Worm (Caenorhabditis elegans) whole organism, mixed stage, embryonic: ENCODE results near the gene F20E11.17.

Experiments
- M03D4.4 ChIP-seq: sonication (generic microtip); optimal IDR thresholded peaks from 2 replicates; lab custom pipeline; 2017; ENCODE audit warnings: mild to moderate bottlenecking, missing genetic modification characterization, missing compliant biosample characterization
- bed-3 ChIP-seq: fragments of 200-800 bp; sonication (Bioruptor generic); optimal IDR thresholded peaks from 3 replicates; lab custom pipeline; 2018; ENCODE audit warnings: mild to moderate bottlenecking, missing genetic modification characterization, moderate library complexity, missing compliant biosample characterization
- blmp-1 ChIP-seq: fragments of 150-350 bp; optimal IDR thresholded peaks from 2 replicates; lab custom pipeline; 2014; ENCODE audit warnings: missing biosample characterization, missing genetic modification characterization
- ceh-39 ChIP-seq: fragments of 150-350 bp; optimal IDR thresholded peaks from 2 replicates; lab custom pipeline; 2014; ENCODE audit warnings: missing biosample characterization, missing genetic modification characterization
- ceh-83 ChIP-seq: fragments of 200-800 bp; sonication (Bioruptor generic); optimal IDR thresholded peaks from 2 replicates; lab custom pipeline; 2018; ENCODE audit warnings: mild to moderate bottlenecking, missing genetic modification characterization, missing compliant biosample characterization
- ces-1 ChIP-seq: fragments of 150-350 bp; optimal IDR thresholded peaks from 2 replicates; lab custom pipeline; 2014; ENCODE audit warnings: missing biosample characterization, missing genetic modification reagents, missing genetic modification characterization
- cnd-1 ChIP-seq: fragments of 200-800 bp; sonication (Bioruptor generic); optimal IDR thresholded peaks from 2 replicates; lab custom pipeline; 2018; ENCODE audit warnings: mild to moderate bottlenecking, missing genetic modification characterization, missing compliant biosample characterization
- elt-3 ChIP-seq: fragments of 150-350 bp; optimal IDR thresholded peaks from 2 replicates; lab custom pipeline; 2014; ENCODE audit warnings: missing biosample characterization, missing genetic modification characterization
- ham-2 ChIP-seq: fragments of 200-800 bp; sonication (Bioruptor generic); optimal IDR thresholded peaks from 2 replicates; lab custom pipeline; 2018; ENCODE audit warnings: mild to moderate bottlenecking, missing genetic modification characterization, missing compliant biosample characterization
- hlh-1 ChIP-seq: fragments of 150-350 bp; optimal IDR thresholded peaks from 2 replicates; lab custom pipeline; 2014; ENCODE audit warnings: missing biosample characterization, missing genetic modification reagents, missing genetic modification characterization
- lin-13 ChIP-seq: fragments of 150-350 bp; optimal IDR thresholded peaks from 2 replicates; lab custom pipeline; 2014; ENCODE audit warnings: missing biosample characterization, missing genetic modification characterization
- lin-32 ChIP-seq: fragments of 200-800 bp; sonication (Bioruptor generic); optimal IDR thresholded peaks from 2 replicates; lab custom pipeline; 2018; ENCODE audit warnings: mild to moderate bottlenecking, missing genetic modification characterization, missing compliant biosample characterization
- mab-5 ChIP-seq: fragments of 150-350 bp; optimal IDR thresholded peaks from 2 replicates; lab custom pipeline; 2014; ENCODE audit warnings: missing biosample characterization, missing genetic modification characterization
- mep-1 ChIP-seq: fragments of 150-350 bp; optimal IDR thresholded peaks from 2 replicates; lab custom pipeline; 2017; ENCODE audit warnings: missing biosample characterization, missing genetic modification reagents, missing genetic modification characterization, inconsistent platforms
- nhr-12 ChIP-seq: fragments of 150-350 bp; optimal IDR thresholded peaks from 2 replicates; lab custom pipeline; 2014; ENCODE audit warnings: missing biosample characterization, missing genetic modification characterization
- nhr-2 ChIP-seq: fragments of 150-350 bp; optimal IDR thresholded peaks from 2 replicates; lab custom pipeline; 2014; ENCODE audit warnings: missing biosample characterization, missing genetic modification characterization
- nhr-237 ChIP-seq: fragments of 150-350 bp; optimal IDR thresholded peaks from 2 replicates; lab custom pipeline; 2014; ENCODE audit warnings: missing biosample characterization, missing genetic modification characterization
- nhr-28 ChIP-seq: fragments of 150-350 bp; optimal IDR thresholded peaks from 2 replicates; lab custom pipeline; 2014; ENCODE audit warnings: missing biosample characterization, missing genetic modification characterization
- nhr-76 ChIP-seq: sonication (generic microtip); optimal IDR thresholded peaks from 2 replicates; lab custom pipeline; 2017; ENCODE audit warnings: missing biosample characterization, missing genetic modification characterization
- pha-4 ChIP-seq: fragments of 150-350 bp; optimal IDR thresholded peaks from 2 replicates; lab custom pipeline; 2018; ENCODE audit warnings: missing biosample characterization, missing genetic modification reagents, missing genetic modification characterization
- snpc-4 ChIP-seq: fragments of 150-350 bp; optimal IDR thresholded peaks from 2 replicates; lab custom pipeline; 2014; ENCODE audit warnings: missing biosample characterization, missing genetic modification characterization
- sptf-1 ChIP-seq: sonication (generic microtip); optimal IDR thresholded peaks from 2 replicates; lab custom pipeline; 2017; ENCODE audit warnings: mild to moderate bottlenecking, missing genetic modification characterization, moderate library complexity, missing compliant biosample characterization
- unc-120 ChIP-seq: sonication (generic microtip); optimal IDR thresholded peaks from 2 replicates; lab custom pipeline; 2017; ENCODE audit warnings: missing genetic modification characterization, missing compliant biosample characterization; ENCODE audit not compliant: poor library complexity, severe bottlenecking
- unc-39 ChIP-seq: fragments of 150-350 bp; optimal IDR thresholded peaks from 2 replicates; lab custom pipeline; 2014; ENCODE audit warnings: missing biosample characterization, missing genetic modification characterization
- unc-62 ChIP-seq: fragments of 150-350 bp; optimal IDR thresholded peaks from 2 replicates; lab custom pipeline; 2014; ENCODE audit warnings: missing biosample characterization, missing genetic modification reagents, missing genetic modification characterization
- zip-8 ChIP-seq: fragments of 150-350 bp; optimal IDR thresholded peaks from 2 replicates; lab custom pipeline; 2014; ENCODE audit warnings: missing biosample characterization, missing genetic modification characterization

The F20E11.17 gene

DNA sequence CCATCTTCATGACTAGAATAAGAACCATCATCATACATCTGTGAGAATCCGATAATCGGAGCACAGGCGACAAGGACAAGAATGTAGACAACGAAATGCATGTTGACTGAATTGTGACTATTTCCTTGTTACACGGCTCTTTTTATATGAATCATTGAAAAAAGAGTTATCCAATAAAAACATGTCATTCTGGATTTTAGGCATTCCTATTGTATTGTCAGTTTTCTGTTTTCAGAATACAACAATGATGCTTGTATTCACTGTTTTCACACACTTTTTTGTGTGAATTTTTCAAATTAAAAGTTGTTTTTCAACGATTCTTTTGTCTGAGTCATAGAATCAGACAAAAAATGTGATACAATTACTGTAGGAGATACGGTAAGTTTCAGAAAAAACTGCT lies 32.6 kb downstream of the F20E11.17 start, which contains the start of gene F20E11.18:
Gene F20E11.18 (minus strand): TSS at position 101 of the 400 bp plus-strand sequence.
- TF ChIP-seq ceh-39 (tag; lab: Kevin White, UChicago), result no peak
- TF ChIP-seq cnd-1 (tag; lab: Kevin White, UChicago), result no peak
- TF ChIP-seq blmp-1 (tag; lab: Kevin White, UChicago), result no peak
- no peak for TF ChIP-seq ceh-83 (GFP tag; lab: Kevin White, UChicago)
- TF ChIP-seq nhr-12, result no peak
- TF ChIP-seq bed-3, result no peak
- no peak for TF ChIP-seq unc-39 (tag; lab: Kevin White, UChicago)
- TF ChIP-seq, all 35 proteins: peak for 0

DNA sequence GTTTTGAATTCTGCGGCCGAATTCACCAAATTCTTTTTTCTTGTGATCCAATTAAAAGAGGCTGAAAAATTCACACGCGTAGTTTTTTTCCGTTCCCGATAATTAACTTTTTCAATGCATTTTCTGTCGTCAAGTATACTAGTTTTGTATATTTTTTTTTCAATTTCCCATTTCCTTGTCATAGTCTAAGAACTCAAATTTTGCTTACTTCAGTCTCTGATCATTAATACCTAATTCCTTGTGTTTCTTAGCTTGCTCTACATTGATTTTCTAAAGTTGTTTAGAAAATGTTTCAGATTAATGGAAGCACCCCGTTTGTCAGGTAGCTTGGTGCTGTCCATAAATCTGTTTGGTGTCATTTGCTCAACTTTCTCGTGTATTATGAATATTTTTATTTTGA lies 38.2 kb downstream of the F20E11.17 start, which contains the start of gene srbc-27:
Gene srbc-27 (plus strand): TSS at position 301 of the 400 bp plus-strand sequence.
- TF ChIP-seq M03D4.4, result no peak
- no peak for TF ChIP-seq unc-39 (tag; lab: Kevin White, UChicago)
- TF ChIP-seq, all 35 proteins: peak for 0

ce11 chrV:17430066-17430465 lies 39.0 kb downstream of the F20E11.17 start, which contains the start of gene T27C5.10:
Gene T27C5.10, minus strand, starts transcription at chrV:17430166.
- TF ChIP-seq mab-5 (no peak), ceh-39 (tag; lab: Kevin White, UChicago) (no peak), nhr-28 (tag; lab: Kevin White, UChicago) (no peak), ceh-83 (GFP tag; lab: Kevin White, UChicago) (no peak), M03D4.4 (no peak), nhr-237 (tag; lab: Kevin White, UChicago) (no peak), zip-8 (tag; lab: Kevin White, UChicago) (no peak), unc-62 (GFP tag; lab: Kevin White, UChicago) (no peak), elt-3 (no peak), bed-3 (no peak), lin-13 (tag; lab: Kevin White, UChicago) (no peak), ham-2 (GFP tag; lab: Kevin White, UChicago) (no peak), ces-1 (GFP tag; lab: Kevin White, UChicago) (no peak), sptf-1 (no peak), lin-32 (GFP tag; lab: Kevin White, UChicago) (no peak), nhr-2 (tag; lab: Kevin White, UChicago) (no peak), nhr-12 (no peak)

ce11 chrV:17429262-17429661 lies 39.8 kb downstream of the F20E11.17 start:
- no peak for TF ChIP-seq M03D4.4
- no peak for TF ChIP-seq mab-5
- no peak for TF ChIP-seq lin-13 (tag; lab: Kevin White, UChicago)
- no peak for TF ChIP-seq nhr-28 (tag; lab: Kevin White, UChicago)
- no peak for TF ChIP-seq hlh-1 (tag; lab: Kevin White, UChicago)
- no peak for TF ChIP-seq unc-120
- TF ChIP-seq nhr-76 (tag; lab: Kevin White, UChicago), result no peak
- TF ChIP-seq zip-8 (tag; lab: Kevin White, UChicago), result no peak
- TF ChIP-seq unc-62 (GFP tag; lab: Kevin White, UChicago), result no peak
- TF ChIP-seq snpc-4, result no peak
- no peak for TF ChIP-seq elt-3
- no peak for TF ChIP-seq cnd-1 (tag; lab: Kevin White, UChicago)
- TF ChIP-seq nhr-237 (tag; lab: Kevin White, UChicago), result no peak
- no peak for TF ChIP-seq blmp-1 (tag; lab: Kevin White, UChicago)
- TF ChIP-seq mep-1, result no peak
- TF ChIP-seq pha-4, result no peak
